Worm (Caenorhabditis elegans) whole organism, mixed stage, embryonic: Measurements from ENCODE around the gene lron-14.

ENCODE experiments used
- bed-3 ChIP-seq: fragments of 200-800 bp; sonication (Bioruptor generic); optimal IDR thresholded peaks from 3 replicates; lab custom pipeline; 2018; ENCODE audit warnings: mild to moderate bottlenecking, missing genetic modification characterization, moderate library complexity, missing compliant biosample characterization
- blmp-1 ChIP-seq: fragments of 150-350 bp; optimal IDR thresholded peaks from 2 replicates; lab custom pipeline; 2014; ENCODE audit warnings: missing biosample characterization, missing genetic modification characterization
- ceh-39 ChIP-seq: fragments of 150-350 bp; optimal IDR thresholded peaks from 2 replicates; lab custom pipeline; 2014; ENCODE audit warnings: missing biosample characterization, missing genetic modification characterization
- ceh-43 ChIP-seq: fragments of 200-800 bp; sonication (Bioruptor generic); optimal IDR thresholded peaks from 2 replicates; lab custom pipeline; 2018; ENCODE audit warnings: mild to moderate bottlenecking, missing genetic modification characterization, moderate library complexity, missing compliant biosample characterization
- ceh-83 ChIP-seq: fragments of 200-800 bp; sonication (Bioruptor generic); optimal IDR thresholded peaks from 2 replicates; lab custom pipeline; 2018; ENCODE audit warnings: mild to moderate bottlenecking, missing genetic modification characterization, missing compliant biosample characterization
- cnd-1 ChIP-seq: fragments of 200-800 bp; sonication (Bioruptor generic); optimal IDR thresholded peaks from 2 replicates; lab custom pipeline; 2018; ENCODE audit warnings: mild to moderate bottlenecking, missing genetic modification characterization, missing compliant biosample characterization
- drap-1 ChIP-seq: fragments of 200-800 bp; sonication (Bioruptor generic); optimal IDR thresholded peaks from 3 replicates; lab custom pipeline; 2018; ENCODE audit warnings: mild to moderate bottlenecking, missing genetic modification characterization, missing compliant biosample characterization
- elt-1 ChIP-seq: sonication (generic microtip); optimal IDR thresholded peaks from 2 replicates; lab custom pipeline; 2017; ENCODE audit warnings: missing genetic modification characterization, mild to moderate bottlenecking, missing compliant biosample characterization, antibody characterized with exemption, moderate library complexity, borderline replicate concordance; ENCODE audit not compliant: insufficient read depth
- elt-3 ChIP-seq: fragments of 150-350 bp; optimal IDR thresholded peaks from 2 replicates; lab custom pipeline; 2014; ENCODE audit warnings: missing biosample characterization, missing genetic modification characterization
- flh-1 ChIP-seq: fragments of 200-800 bp; sonication (Bioruptor generic); optimal IDR thresholded peaks from 2 replicates; lab custom pipeline; 2018; ENCODE audit warnings: mild to moderate bottlenecking, missing genetic modification characterization, moderate library complexity, missing compliant biosample characterization
- ham-2 ChIP-seq: fragments of 200-800 bp; sonication (Bioruptor generic); optimal IDR thresholded peaks from 2 replicates; lab custom pipeline; 2018; ENCODE audit warnings: mild to moderate bottlenecking, missing genetic modification characterization, missing compliant biosample characterization
- hlh-1 ChIP-seq: fragments of 150-350 bp; optimal IDR thresholded peaks from 2 replicates; lab custom pipeline; 2014; ENCODE audit warnings: missing biosample characterization, missing genetic modification reagents, missing genetic modification characterization
- lin-13 ChIP-seq: fragments of 150-350 bp; optimal IDR thresholded peaks from 2 replicates; lab custom pipeline; 2014; ENCODE audit warnings: missing biosample characterization, missing genetic modification characterization
- lin-32 ChIP-seq: fragments of 200-800 bp; sonication (Bioruptor generic); optimal IDR thresholded peaks from 2 replicates; lab custom pipeline; 2018; ENCODE audit warnings: mild to moderate bottlenecking, missing genetic modification characterization, missing compliant biosample characterization
- lsy-2 ChIP-seq: fragments of 150-350 bp; optimal IDR thresholded peaks from 2 replicates; lab custom pipeline; 2014; ENCODE audit warnings: missing biosample characterization, missing genetic modification characterization
- mab-5 ChIP-seq: fragments of 150-350 bp; optimal IDR thresholded peaks from 2 replicates; lab custom pipeline; 2014; ENCODE audit warnings: missing biosample characterization, missing genetic modification characterization
- mls-2 ChIP-seq: sonication (generic microtip); optimal IDR thresholded peaks from 2 replicates; lab custom pipeline; 2016; ENCODE audit warnings: mild to moderate bottlenecking, missing genetic modification characterization, moderate library complexity, missing compliant biosample characterization
- nhr-12 ChIP-seq: fragments of 150-350 bp; optimal IDR thresholded peaks from 2 replicates; lab custom pipeline; 2014; ENCODE audit warnings: missing biosample characterization, missing genetic modification characterization
- nhr-2 ChIP-seq: fragments of 150-350 bp; optimal IDR thresholded peaks from 2 replicates; lab custom pipeline; 2014; ENCODE audit warnings: missing biosample characterization, missing genetic modification characterization
- nhr-237 ChIP-seq: fragments of 150-350 bp; optimal IDR thresholded peaks from 2 replicates; lab custom pipeline; 2014; ENCODE audit warnings: missing biosample characterization, missing genetic modification characterization
- nhr-28 ChIP-seq: fragments of 150-350 bp; optimal IDR thresholded peaks from 2 replicates; lab custom pipeline; 2014; ENCODE audit warnings: missing biosample characterization, missing genetic modification characterization
- nhr-76 ChIP-seq: sonication (generic microtip); optimal IDR thresholded peaks from 2 replicates; lab custom pipeline; 2017; ENCODE audit warnings: missing biosample characterization, missing genetic modification characterization
- pha-4 ChIP-seq: fragments of 150-350 bp; optimal IDR thresholded peaks from 2 replicates; lab custom pipeline; 2018; ENCODE audit warnings: missing biosample characterization, missing genetic modification reagents, missing genetic modification characterization
- sem-2 ChIP-seq: fragments of 200-800 bp; sonication (Bioruptor generic); optimal IDR thresholded peaks from 2 replicates; lab custom pipeline; 2018; ENCODE audit warnings: mild to moderate bottlenecking, missing genetic modification characterization, missing compliant biosample characterization
- snpc-4 ChIP-seq: fragments of 150-350 bp; optimal IDR thresholded peaks from 2 replicates; lab custom pipeline; 2014; ENCODE audit warnings: missing biosample characterization, missing genetic modification characterization
- sptf-1 ChIP-seq: sonication (generic microtip); optimal IDR thresholded peaks from 2 replicates; lab custom pipeline; 2017; ENCODE audit warnings: mild to moderate bottlenecking, missing genetic modification characterization, moderate library complexity, missing compliant biosample characterization
- tbx-8 ChIP-seq: fragments of 200-800 bp; sonication (Bioruptor generic); optimal IDR thresholded peaks from 2 replicates; lab custom pipeline; 2018; ENCODE audit warnings: mild to moderate bottlenecking, missing genetic modification characterization, moderate library complexity, missing compliant biosample characterization
- unc-120 ChIP-seq: sonication (generic microtip); optimal IDR thresholded peaks from 2 replicates; lab custom pipeline; 2017; ENCODE audit warnings: missing genetic modification characterization, missing compliant biosample characterization; ENCODE audit not compliant: poor library complexity, severe bottlenecking
- unc-39 ChIP-seq: fragments of 150-350 bp; optimal IDR thresholded peaks from 2 replicates; lab custom pipeline; 2014; ENCODE audit warnings: missing biosample characterization, missing genetic modification characterization
- unc-62 ChIP-seq: fragments of 150-350 bp; optimal IDR thresholded peaks from 2 replicates; lab custom pipeline; 2014; ENCODE audit warnings: missing biosample characterization, missing genetic modification reagents, missing genetic modification characterization
- zip-8 ChIP-seq: fragments of 150-350 bp; optimal IDR thresholded peaks from 2 replicates; lab custom pipeline; 2014; ENCODE audit warnings: missing biosample characterization, missing genetic modification characterization
- ztf-11 ChIP-seq: fragments of 150-350 bp; optimal IDR thresholded peaks from 2 replicates; lab custom pipeline; 2014; ENCODE audit warnings: missing biosample characterization, missing genetic modification characterization

The lron-14 gene

DNA sequence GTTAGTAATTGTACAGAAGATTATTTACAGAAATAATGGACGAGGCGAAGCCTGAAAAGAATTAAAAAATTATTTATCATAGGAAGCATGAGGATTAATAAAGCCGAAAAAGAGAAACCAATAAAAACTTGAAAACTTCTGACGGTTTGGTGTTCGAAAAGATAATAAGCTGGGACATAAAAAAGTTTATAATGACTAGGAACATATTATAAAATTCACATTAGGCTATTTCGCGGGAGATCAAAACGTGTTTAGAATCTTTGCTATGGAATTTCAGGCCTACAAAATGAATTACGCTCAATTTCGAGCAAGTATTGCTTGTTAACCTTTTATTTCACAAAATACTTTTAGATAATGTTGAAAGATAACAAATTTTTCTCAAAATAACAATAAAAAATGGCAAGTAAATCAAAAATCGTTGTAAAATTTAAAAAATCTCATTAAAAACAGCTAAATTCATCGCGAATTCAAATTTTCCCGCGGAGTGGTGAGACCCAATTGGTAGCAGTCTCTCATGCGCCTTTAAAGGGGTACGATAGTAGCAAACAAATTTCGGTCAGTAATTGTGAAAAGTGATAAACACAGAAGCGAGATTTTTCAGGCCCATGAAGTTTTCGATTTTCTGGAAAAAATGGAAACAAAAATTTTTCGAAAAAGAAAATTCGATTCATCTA lies 22.5 kb upstream of the lron-14 start, which contains the start of gene trcs-1:
Gene trcs-1, minus strand, starts transcription at position 51 of the 674 bp plus-strand sequence.
- TF ChIP-seq mls-2 (no peak), ztf-11 (tag; lab: Kevin White, UChicago) (no peak), sptf-1 (tag; lab: Kevin White, UChicago) (no peak), blmp-1 (tag; lab: Kevin White, UChicago) (no peak), elt-3 (tag; lab: Kevin White, UChicago) (no peak), ceh-39 (no peak), zip-8 (tag; lab: Kevin White, UChicago) (no peak), flh-1 (GFP tag; lab: Kevin White, UChicago) (no peak)

DNA sequence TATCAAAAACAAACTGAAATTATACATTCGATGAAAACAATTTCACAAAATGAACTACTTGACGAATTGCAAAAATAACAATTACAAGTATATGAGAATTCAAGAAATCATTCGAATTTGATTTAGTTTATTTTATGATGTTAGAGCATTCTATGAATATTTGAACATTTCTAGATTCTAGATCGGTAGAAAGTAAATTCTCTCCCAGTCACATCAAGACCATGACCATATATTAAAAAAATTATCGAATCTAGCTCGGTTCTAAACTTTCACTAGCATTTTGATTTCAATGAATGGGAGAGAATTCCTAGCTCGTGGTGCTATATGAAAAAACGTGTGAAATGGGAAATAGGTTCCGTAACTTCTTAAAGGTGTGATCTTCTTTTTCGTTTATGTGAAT lies 17.9 kb upstream of the lron-14 start:
- TF ChIP-seq unc-120 (no peak), sptf-1 (tag; lab: Kevin White, UChicago) (no peak), drap-1 (GFP tag; lab: Kevin White, UChicago) (no peak), ceh-83 (GFP tag; lab: Kevin White, UChicago) (no peak), nhr-2 (tag; lab: Kevin White, UChicago) (no peak), bed-3 (GFP tag; lab: Kevin White, UChicago) (no peak), nhr-76 (no peak), ztf-11 (tag; lab: Kevin White, UChicago) (no peak), cnd-1 (tag; lab: Kevin White, UChicago) (no peak)
- TF ChIP-seq, all 35 proteins: peak for 0

DNA sequence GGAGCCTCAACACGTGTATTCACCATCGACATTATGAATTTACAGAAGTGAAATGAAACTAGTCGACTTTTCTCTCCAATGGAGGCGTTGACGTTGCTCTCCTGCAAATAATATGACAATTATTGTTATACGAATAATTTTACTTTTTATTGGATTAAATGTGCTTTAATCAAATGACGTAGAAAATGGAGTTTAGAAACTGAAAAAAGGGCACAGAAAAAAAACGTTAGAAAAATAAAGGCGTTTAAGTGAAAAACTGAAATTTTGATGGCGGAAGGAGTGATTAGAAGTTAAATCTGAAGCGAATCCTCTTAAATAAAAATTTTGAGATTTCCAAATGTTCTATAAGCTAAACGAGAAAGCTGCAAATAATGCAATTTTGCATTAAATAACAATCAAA lies 13.6 kb upstream of the lron-14 start, which contains the start of gene npr-2:
Gene npr-2, minus strand, starts transcription at position 101 of the 400 bp plus-strand sequence.
- no peak for TF ChIP-seq cnd-1 (tag; lab: Kevin White, UChicago)
- TF ChIP-seq nhr-237 (tag; lab: Kevin White, UChicago) = no peak
- TF ChIP-seq hlh-1 = no peak
- no peak for TF ChIP-seq nhr-2 (tag; lab: Kevin White, UChicago)
- TF ChIP-seq mab-5 (tag; lab: Kevin White, UChicago) = no peak
- TF ChIP-seq ceh-39 = no peak
- TF ChIP-seq nhr-12 (tag; lab: Kevin White, UChicago) = no peak
- TF ChIP-seq elt-1 (tag; lab: Kevin White, UChicago) = no peak
- TF ChIP-seq snpc-4 = no peak
- TF ChIP-seq drap-1 (GFP tag; lab: Kevin White, UChicago) = no peak
- TF ChIP-seq tbx-8 = no peak
- no peak for TF ChIP-seq lin-13 (tag; lab: Kevin White, UChicago)
- no peak for TF ChIP-seq ceh-43 (GFP tag; lab: Kevin White, UChicago)
- TF ChIP-seq lsy-2 (tag; lab: Kevin White, UChicago) = no peak
- TF ChIP-seq pha-4 = no peak
- no peak for TF ChIP-seq mls-2
- TF ChIP-seq nhr-28 (tag; lab: Kevin White, UChicago) = no peak
- TF ChIP-seq ham-2 (GFP tag; lab: Kevin White, UChicago) = no peak
- no peak for TF ChIP-seq sem-2 (GFP tag; lab: Kevin White, UChicago)
- TF ChIP-seq, all 35 proteins: peak for 0

DNA sequence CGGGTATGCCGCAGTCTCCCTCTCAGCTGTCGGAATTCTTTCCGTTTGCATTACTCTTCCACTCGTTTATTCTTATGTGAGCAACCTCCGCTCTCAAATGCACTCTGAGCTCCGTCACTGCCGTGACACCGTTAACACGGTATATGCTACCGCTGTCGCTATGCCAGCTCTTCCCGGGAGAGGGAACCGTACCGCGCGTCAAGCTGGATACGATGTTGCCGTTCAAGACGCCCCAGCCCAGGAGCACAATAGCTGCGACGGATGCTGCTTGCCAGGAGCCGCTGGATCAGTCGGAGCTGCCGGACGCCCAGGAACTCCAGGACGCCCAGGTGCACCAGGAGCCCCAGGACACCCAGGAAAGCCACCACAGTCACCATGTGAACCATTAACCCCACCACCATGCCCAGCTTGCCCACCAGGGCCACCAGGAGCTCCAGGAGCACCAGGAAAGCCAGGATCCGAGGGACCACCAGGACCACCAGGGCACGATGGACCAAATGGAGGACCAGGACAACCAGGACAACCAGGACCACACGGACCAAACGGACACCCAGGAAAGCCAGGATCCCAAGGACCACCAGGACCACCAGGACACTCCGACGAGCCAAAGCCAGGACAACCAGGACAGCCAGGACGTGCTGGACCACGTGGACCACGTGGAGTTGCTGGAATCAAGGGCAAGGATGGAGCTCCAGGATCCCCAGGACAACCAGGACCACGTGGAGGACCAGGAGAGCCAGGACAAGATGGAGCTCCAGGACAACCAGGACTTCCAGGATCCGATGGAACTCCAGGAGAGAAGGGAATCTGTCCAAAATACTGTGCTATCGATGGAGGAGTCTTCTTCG lies 2.7 kb downstream of the lron-14 start:
- TF ChIP-seq blmp-1 (tag; lab: Kevin White, UChicago) (no peak), unc-62 (GFP tag; lab: Kevin White, UChicago) (no peak), cnd-1 (tag; lab: Kevin White, UChicago) (no peak), bed-3 (GFP tag; lab: Kevin White, UChicago) (no peak), lin-32 (GFP tag; lab: Kevin White, UChicago) (no peak), nhr-12 (tag; lab: Kevin White, UChicago) (no peak), mab-5 (tag; lab: Kevin White, UChicago) (no peak), nhr-28 (tag; lab: Kevin White, UChicago) (no peak), lin-13 (tag; lab: Kevin White, UChicago) (no peak), zip-8 (tag; lab: Kevin White, UChicago) (no peak), unc-39 (tag; lab: Kevin White, UChicago) (no peak), mls-2 (no peak), ztf-11 (tag; lab: Kevin White, UChicago) (no peak), nhr-237 (tag; lab: Kevin White, UChicago) (no peak), tbx-8 (no peak), lsy-2 (tag; lab: Kevin White, UChicago) (no peak), ceh-83 (GFP tag; lab: Kevin White, UChicago) (no peak)
- TF ChIP-seq, all 35 proteins: peak for 0
